Fruit fly (Drosophila melanogaster): ENCODE measurements around the gene kirre.

Gene kirre

DNA sequence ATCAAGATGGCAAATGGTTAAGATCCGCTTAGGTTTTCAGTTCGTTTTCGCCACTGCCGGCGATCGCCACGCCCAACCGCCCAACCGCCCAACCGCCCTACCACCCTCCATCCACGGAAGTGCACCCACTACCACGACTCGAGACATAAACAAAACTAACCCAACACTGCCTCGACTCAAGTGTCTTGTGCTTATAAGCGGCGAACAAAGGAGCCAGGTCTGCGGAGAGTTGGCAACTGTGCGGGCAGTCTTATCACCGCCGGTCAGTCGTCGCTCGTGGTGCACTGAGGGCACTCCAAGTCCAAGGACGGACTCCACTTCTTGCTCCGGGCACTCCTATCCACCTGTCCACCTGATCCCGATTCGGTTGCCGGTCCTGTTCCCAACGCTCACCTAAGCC, 150.3 kb downstream of the kirre start, which contains the start of gene CG3526:
CG3526 (plus strand) TSS at position 301 of the 400 bp plus-strand sequence.
- TF ChIP-seq h (optimal IDR thresholded peaks at IDR 0.05) (no peak), Sin3A (optimal IDR thresholded peaks at IDR 0.05) (no peak), psq (optimal IDR thresholded peaks at IDR 0.05) (no peak), Myc (optimal IDR thresholded peaks at IDR 0.05) (no peak), insv (optimal IDR thresholded peaks at IDR 0.05) (no peak), ttk (optimal IDR thresholded peaks at IDR 0.05) (no peak)

DNA sequence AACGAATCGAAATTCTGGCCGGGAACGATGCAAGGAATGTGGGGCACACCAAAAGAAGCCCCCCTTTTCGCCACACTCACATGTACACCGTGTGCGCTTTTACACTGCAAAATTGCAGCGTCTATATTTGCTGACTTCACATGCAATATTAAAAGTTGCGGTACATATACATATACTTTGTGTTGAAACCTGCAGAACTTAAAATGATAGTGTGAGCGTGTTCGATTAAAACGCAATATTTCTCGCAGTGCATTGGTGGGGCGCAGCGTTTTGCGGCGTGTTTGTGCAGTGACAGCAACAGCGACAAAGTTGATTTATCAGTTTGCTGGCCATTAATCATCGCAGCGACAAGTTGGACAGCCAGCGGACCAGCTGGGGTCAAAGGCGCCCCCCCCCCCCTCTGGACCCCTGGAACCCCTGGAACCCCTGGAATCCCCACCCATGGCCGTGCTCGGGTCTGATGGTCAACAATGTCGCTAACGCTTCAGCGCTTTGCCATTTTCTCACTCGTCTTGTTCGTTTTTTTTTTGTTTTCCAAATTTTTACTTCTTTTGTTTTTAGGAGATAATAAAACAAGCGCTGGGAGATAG, 167.0 kb downstream of the kirre start:
- TF ChIP-seq Sin3A (optimal IDR thresholded peaks at IDR 0.05) (no peak), insv (optimal IDR thresholded peaks at IDR 0.05) (no peak)

DNA sequence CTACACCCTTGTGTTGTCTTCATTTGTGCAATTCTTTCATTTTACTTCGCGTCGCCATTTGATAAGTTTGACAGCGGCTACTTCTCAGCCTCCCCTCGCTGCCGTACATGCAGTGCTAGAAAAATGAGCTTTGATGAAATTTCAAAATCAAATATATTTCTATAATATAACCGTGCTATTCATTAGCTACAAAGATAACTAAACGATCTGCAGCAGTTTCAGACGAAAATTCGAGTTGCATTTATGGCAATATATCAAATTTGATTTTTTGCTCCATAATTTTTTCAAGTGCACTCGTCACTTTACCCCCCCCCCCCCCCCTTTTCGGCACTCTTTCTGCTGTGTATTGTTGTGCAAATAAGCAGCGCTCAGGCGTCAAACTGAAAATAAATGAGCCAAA, 172.4 kb downstream of the kirre start:
- TF ChIP-seq Myc (optimal IDR thresholded peaks at IDR 0.05) (no peak), h (optimal IDR thresholded peaks at IDR 0.05) (no peak), psq (optimal IDR thresholded peaks at IDR 0.05) (no peak), ttk (optimal IDR thresholded peaks at IDR 0.05) (no peak), Sin3A (optimal IDR thresholded peaks at IDR 0.05) (no peak), insv (optimal IDR thresholded peaks at IDR 0.05) (no peak)

DNA sequence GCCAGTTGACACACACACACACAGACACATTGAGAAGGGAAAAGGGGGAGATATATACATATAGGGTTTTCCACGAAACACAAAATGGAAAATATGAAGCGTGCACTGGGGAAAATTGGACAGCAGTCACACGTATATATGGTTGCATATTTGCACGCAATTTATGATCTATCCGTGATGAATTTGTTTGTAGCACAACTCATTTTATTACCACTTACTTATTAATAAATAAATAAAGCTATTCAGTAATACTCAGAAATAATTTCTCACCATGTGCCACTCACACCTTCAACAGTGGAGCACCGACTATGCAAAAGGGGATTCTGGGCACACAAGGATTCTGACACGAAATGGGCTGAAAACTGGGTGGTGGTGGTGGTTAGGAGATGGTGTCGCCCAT, 173.9 kb downstream of the kirre start:
- TF ChIP-seq ttk (optimal IDR thresholded peaks at IDR 0.05) (no peak), h (optimal IDR thresholded peaks at IDR 0.05) (no peak), Myc (optimal IDR thresholded peaks at IDR 0.05) (no peak), Sin3A (optimal IDR thresholded peaks at IDR 0.05) (no peak), psq (optimal IDR thresholded peaks at IDR 0.05) (no peak)

DNA sequence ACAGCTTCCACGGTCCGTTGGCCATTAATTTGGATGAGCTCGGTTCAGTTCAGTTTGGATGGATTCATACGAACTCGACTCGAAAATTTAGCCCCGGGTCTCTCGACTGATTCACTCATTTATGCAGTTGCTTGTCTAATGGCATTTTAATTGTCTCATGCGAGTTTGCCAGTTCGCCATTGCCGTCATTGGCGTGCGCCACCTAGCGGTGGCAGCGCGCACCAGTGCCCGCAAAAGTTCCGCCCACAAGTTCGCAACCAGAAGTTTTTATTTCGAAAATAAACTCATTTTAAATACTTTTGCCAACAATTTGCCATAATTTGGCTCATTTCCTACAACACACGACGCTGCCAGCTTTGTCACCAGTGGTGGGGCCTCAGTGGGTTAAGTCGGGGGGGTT, 174.9 kb downstream of the kirre start:
- TF ChIP-seq insv (optimal IDR thresholded peaks at IDR 0.05) = no peak
- no peak for TF ChIP-seq psq (optimal IDR thresholded peaks at IDR 0.05)
- TF ChIP-seq Sin3A (optimal IDR thresholded peaks at IDR 0.05) = no peak
- no peak for TF ChIP-seq Myc (optimal IDR thresholded peaks at IDR 0.05)
- no peak for TF ChIP-seq ttk (optimal IDR thresholded peaks at IDR 0.05)
- no peak for TF ChIP-seq h (optimal IDR thresholded peaks at IDR 0.05)

DNA sequence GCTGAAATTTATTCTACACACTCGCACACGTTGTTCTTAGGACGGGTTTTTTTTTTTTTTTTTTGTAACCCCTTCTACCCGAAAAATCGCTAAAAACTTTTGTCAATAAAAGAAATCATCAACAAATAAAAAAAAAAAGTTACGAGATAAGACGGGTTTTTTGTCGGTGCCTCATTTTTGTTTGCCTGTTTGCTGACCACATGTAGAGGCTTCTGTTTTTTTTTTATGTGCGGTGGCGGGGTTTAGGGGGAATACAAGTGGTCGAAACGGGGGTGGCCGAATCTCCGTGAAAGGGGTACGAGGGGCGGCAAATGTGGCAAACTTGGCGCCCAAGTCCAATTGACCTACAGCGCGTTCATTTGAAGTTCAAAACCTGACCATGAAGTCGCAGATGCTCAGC, 178.4 kb downstream of the kirre start:
- TF ChIP-seq h (optimal IDR thresholded peaks at IDR 0.05) (no peak), ttk (optimal IDR thresholded peaks at IDR 0.05) (no peak), Myc (optimal IDR thresholded peaks at IDR 0.05) (no peak), insv (optimal IDR thresholded peaks at IDR 0.05) (no peak), Sin3A (optimal IDR thresholded peaks at IDR 0.05) (no peak), psq (optimal IDR thresholded peaks at IDR 0.05) (no peak)

DNA sequence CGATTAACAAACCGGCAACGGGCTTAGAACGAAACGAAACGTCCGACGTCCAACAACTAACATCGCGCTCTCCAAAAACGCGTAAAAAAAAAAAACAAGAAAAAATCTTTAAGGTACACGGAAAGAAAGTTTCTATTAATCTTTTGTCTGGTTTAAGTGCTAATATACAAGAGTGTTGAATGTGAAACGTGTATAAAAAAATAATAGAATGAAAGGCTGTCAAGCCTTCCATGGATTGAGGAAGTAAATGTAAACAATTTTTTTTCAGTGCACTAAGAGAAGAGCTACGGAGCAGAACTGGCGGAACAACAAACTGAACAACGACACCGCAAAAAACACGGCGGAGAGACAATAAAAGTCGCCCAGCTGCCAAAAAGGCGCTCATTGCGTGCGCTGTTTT, 179.6 kb downstream of the kirre start, which contains the start of gene CG3588:
CG3588 (plus strand) TSS at position 29 of the 400 bp plus-strand sequence.
- TF ChIP-seq Sin3A (optimal IDR thresholded peaks at IDR 0.05) = no peak
- no peak for TF ChIP-seq ttk (optimal IDR thresholded peaks at IDR 0.05)
- TF ChIP-seq Myc (optimal IDR thresholded peaks at IDR 0.05) = no peak
- TF ChIP-seq insv (optimal IDR thresholded peaks at IDR 0.05) = no peak
- no peak for TF ChIP-seq psq (optimal IDR thresholded peaks at IDR 0.05)
- no peak for TF ChIP-seq h (optimal IDR thresholded peaks at IDR 0.05)

DNA sequence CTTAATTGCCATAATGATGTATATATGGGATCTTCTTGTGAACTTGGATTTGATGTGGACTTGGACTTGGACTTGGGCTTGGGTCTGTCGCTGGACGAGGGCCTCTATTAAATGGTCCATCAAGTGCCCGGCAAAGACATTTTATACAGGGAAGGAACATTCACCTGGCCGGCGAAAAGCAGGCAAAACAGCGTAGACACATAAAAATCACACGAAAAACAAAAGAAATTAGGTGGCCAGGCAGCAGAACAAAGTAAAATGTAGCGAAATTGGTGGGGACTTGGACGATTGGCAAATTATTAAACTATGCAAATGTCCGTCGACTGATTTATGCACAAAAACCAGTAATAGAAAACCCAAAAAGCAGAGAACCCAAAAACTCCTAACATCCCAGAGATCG, 187.0 kb downstream of the kirre start, which contains the start of gene CG14424:
CG14424 (minus strand) TSS at position 101 of the 400 bp plus-strand sequence.
- TF ChIP-seq Sin3A (optimal IDR thresholded peaks at IDR 0.05) (no peak), psq (optimal IDR thresholded peaks at IDR 0.05) (no peak), ttk (optimal IDR thresholded peaks at IDR 0.05) (no peak), Myc (optimal IDR thresholded peaks at IDR 0.05) (no peak), insv (optimal IDR thresholded peaks at IDR 0.05) (no peak), h (optimal IDR thresholded peaks at IDR 0.05) (no peak)

DNA sequence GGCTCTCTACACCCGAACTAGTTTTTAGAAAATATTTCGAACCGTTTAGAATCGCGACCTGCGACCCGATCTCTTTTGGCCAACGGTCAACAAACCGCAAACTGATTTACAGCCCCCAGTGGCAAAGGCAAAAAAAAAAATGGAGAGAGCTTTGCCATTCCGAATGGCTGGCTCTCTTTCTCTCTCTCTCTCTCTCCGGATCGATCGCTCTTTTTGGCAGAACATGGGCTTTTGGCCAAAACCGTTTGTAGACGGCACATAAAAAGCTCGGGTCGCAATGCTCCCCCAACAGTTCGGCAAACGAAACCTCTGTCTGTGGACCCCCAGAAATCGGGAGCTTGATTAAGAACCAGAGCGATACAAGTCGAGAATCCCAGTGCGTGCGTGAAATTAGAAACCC, 189.3 kb downstream of the kirre start, which contains the start of gene CG32793:
CG32793 (plus strand) TSS at position 301 of the 400 bp plus-strand sequence.
- TF ChIP-seq insv (optimal IDR thresholded peaks at IDR 0.05) (no peak), ttk (optimal IDR thresholded peaks at IDR 0.05) (no peak), psq (optimal IDR thresholded peaks at IDR 0.05) (no peak), Myc (optimal IDR thresholded peaks at IDR 0.05) (no peak), Sin3A (optimal IDR thresholded peaks at IDR 0.05) (no peak), h (optimal IDR thresholded peaks at IDR 0.05) (no peak)

DNA sequence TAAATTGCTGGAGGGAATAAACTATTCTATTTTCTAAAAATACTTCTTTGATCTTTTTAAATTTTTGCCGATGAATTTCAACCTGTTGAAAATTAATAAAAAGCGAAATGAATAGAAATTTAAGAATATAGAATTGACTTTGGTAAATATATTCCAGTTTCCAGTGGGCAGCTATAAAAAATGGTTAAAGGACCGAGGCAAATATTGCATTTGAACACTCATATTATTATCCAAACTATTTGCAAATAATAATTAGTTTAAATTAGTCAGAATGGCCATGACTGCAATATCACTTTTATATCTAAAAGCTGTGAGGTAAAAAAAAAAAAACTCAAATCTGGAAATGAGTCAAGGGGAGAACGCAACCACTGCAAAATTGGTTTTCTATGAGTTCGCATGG, 194.6 kb downstream of the kirre start, which contains the start of gene CG3592:
CG3592 (plus strand) TSS at position 301 of the 400 bp plus-strand sequence.
- no peak for TF ChIP-seq insv (optimal IDR thresholded peaks at IDR 0.05)
- no peak for TF ChIP-seq Sin3A (optimal IDR thresholded peaks at IDR 0.05)
- TF ChIP-seq psq (optimal IDR thresholded peaks at IDR 0.05) = no peak
- no peak for TF ChIP-seq ttk (optimal IDR thresholded peaks at IDR 0.05)
- no peak for TF ChIP-seq h (optimal IDR thresholded peaks at IDR 0.05)
- no peak for TF ChIP-seq Myc (optimal IDR thresholded peaks at IDR 0.05)

DNA sequence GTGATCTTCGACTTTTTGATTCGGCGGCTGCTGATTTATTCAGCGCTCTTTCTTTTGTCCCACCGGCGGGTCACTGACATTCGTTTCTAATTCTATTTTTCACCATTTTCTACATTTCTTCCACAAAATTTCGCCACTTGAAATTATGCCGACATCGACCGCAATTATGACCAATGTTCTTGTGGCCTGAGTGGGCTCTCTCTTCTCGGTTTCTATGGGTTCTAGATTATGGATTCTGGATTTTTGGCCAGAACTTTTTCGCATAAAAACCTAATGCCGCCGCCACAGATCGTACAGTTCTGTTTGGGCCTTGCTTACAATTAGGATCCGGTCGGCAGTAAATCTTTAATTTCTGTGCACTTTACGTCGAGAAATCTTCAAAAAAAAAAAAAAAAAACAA, 196.5 kb downstream of the kirre start, which contains the start of gene CG3598:
CG3598 (plus strand) TSS at position 301 of the 400 bp plus-strand sequence.
- TF ChIP-seq insv (optimal IDR thresholded peaks at IDR 0.05) (no peak), Sin3A (optimal IDR thresholded peaks at IDR 0.05) (no peak), ttk (optimal IDR thresholded peaks at IDR 0.05) (no peak), Myc (optimal IDR thresholded peaks at IDR 0.05) (no peak)

DNA sequence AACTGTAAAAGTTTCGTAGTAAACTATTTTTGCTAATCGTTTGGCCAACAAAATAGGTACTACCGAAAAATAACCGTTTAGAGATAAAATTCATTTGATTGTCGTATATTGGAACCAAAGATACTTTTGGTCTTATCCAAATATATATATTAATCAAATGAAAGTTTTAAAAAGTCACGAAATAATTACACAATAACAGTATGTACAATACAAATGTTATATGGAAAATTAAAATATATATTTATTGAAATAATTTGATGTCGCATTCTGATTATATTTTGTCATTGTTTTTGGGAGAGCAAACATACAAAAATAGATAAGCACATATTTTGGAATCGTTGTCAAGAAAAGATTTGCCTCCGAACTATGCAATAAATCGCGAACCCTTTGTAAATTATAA, 198.4 kb downstream of the kirre start, which contains the start of gene CG14420:
CG14420 (plus strand) TSS at position 301 of the 400 bp plus-strand sequence.
- TF ChIP-seq ttk (optimal IDR thresholded peaks at IDR 0.05) = no peak
- TF ChIP-seq psq (optimal IDR thresholded peaks at IDR 0.05) = no peak
- no peak for TF ChIP-seq h (optimal IDR thresholded peaks at IDR 0.05)
- no peak for TF ChIP-seq Myc (optimal IDR thresholded peaks at IDR 0.05)
- no peak for TF ChIP-seq Sin3A (optimal IDR thresholded peaks at IDR 0.05)

DNA sequence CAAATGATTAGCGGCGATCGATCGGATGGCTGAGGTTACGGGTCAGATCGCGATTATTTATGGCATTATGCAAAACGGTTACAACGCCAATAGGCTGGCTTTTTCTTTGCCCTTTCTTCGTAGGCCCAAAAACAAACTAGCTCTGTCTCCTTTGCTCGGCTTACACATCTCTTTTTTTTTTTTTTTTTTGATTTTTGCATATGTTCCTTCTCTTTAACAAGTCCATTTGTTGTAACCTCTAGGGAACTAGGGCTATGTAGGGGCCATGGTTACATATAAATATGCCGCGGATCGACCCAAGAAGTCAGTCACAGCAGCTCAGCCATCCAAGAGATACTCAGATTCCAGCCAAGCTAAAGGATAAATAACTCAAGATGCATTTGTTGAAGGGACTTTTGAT, 200.9 kb downstream of the kirre start, which contains the start of gene CG14421:
CG14421 (plus strand) TSS at position 301 of the 400 bp plus-strand sequence.
- TF ChIP-seq insv (optimal IDR thresholded peaks at IDR 0.05) = no peak
- no peak for TF ChIP-seq Myc (optimal IDR thresholded peaks at IDR 0.05)
- no peak for TF ChIP-seq Sin3A (optimal IDR thresholded peaks at IDR 0.05)
- TF ChIP-seq ttk (optimal IDR thresholded peaks at IDR 0.05) = no peak
- no peak for TF ChIP-seq h (optimal IDR thresholded peaks at IDR 0.05)
- TF ChIP-seq psq (optimal IDR thresholded peaks at IDR 0.05) = no peak
